Fruit fly (Drosophila melanogaster) whole organism, embryonic: ENCODE measurements around the gene Grx5.
A peak's percentile ranks its signal among the peaks of the same experiment; 100 is the strongest.

ENCODE experiments used
- Awh ChIP-seq: fragments of 200-800 bp; sonication (Bioruptor generic); IDR thresholded peaks from 2 replicates; pipeline ENCODE4, ENCODE4 v1.3.6; 2022; ENCODE audit warnings: missing biosample characterization, missing genetic modification characterization
- C15 ChIP-seq: fragments of 200-800 bp; sonication (Bioruptor generic); IDR thresholded peaks from 3 replicates; pipeline ENCODE4 v1.3.6; 2022; ENCODE audit warnings: missing biosample characterization, missing genetic modification characterization
- CG10267 ChIP-seq: fragments of 200-800 bp; sonication (Bioruptor generic); optimal IDR thresholded peaks from 2 replicates; lab custom pipeline; 2018; ENCODE audit warnings: missing biosample characterization, mild to moderate bottlenecking, missing genetic modification characterization, moderate library complexity
- CG10462 ChIP-seq: fragments of 200-800 bp; sonication (Bioruptor generic); optimal IDR thresholded peaks from 2 replicates; lab custom pipeline; 2016; ENCODE audit warnings: missing biosample characterization, missing genetic modification characterization
- CG11456 ChIP-seq: fragments of 200-800 bp; sonication (Bioruptor generic); IDR thresholded peaks from 3 replicates; pipeline ENCODE4 v1.3.6; 2022; ENCODE audit warnings: missing biosample characterization, missing genetic modification characterization
- CG11695 ChIP-seq: fragments of 200-800 bp; sonication (Bioruptor generic); IDR thresholded peaks from 3 replicates; pipeline ENCODE4 v1.3.6; 2022; ENCODE audit warnings: missing biosample characterization, missing genetic modification characterization
- CG12219 ChIP-seq: fragments of 200-800 bp; sonication (Bioruptor generic); optimal IDR thresholded peaks from 3 replicates; lab custom pipeline; 2018; ENCODE audit warnings: missing biosample characterization, mild to moderate bottlenecking, missing genetic modification characterization
- CG12391 ChIP-seq: fragments of 200-800 bp; sonication (Bioruptor generic); optimal IDR thresholded peaks from 3 replicates; lab custom pipeline; 2018; ENCODE audit warnings: missing biosample characterization, mild to moderate bottlenecking, missing genetic modification characterization, moderate library complexity
- CG12659 ChIP-seq: fragments of 200-800 bp; sonication (Bioruptor generic); optimal IDR thresholded peaks from 3 replicates; lab custom pipeline; 2017; ENCODE audit warnings: mild to moderate bottlenecking, missing biosample characterization, missing genetic modification reagents, missing genetic modification characterization
- CG13624 ChIP-seq: fragments of 200-800 bp; sonication (Bioruptor generic); optimal IDR thresholded peaks from 2 replicates; lab custom pipeline; 2016; ENCODE audit warnings: missing biosample characterization, missing genetic modification characterization
- CG17328 ChIP-seq: fragments of 200-800 bp; sonication (Bioruptor generic); IDR thresholded peaks from 2 replicates; pipeline ENCODE4 v1.3.6; 2022; ENCODE audit warnings: missing biosample characterization, missing genetic modification characterization
- CG33557 ChIP-seq: fragments of 200-800 bp; sonication (Bioruptor generic); optimal IDR thresholded peaks from 2 replicates; lab custom pipeline; 2019; ENCODE audit warnings: missing biosample characterization, mild to moderate bottlenecking, missing genetic modification characterization, moderate library complexity
- CG3407 ChIP-seq: fragments of 200-800 bp; sonication (Bioruptor generic); optimal IDR thresholded peaks from 2 replicates; lab custom pipeline; 2018; ENCODE audit warnings: missing biosample characterization, mild to moderate bottlenecking, missing genetic modification characterization
- CG34224 ChIP-seq: fragments of 200-800 bp; sonication (Bioruptor generic); IDR thresholded peaks from 3 replicates; pipeline ENCODE4 v1.3.6; 2022; ENCODE audit warnings: missing biosample characterization, missing genetic modification characterization; ENCODE audit not compliant: partially characterized antibody
- CG4360 ChIP-seq: fragments of 200-800 bp; sonication (Bioruptor generic); IDR thresholded peaks from 2 replicates; pipeline ENCODE4 v1.3.6; 2022; ENCODE audit warnings: missing biosample characterization, missing genetic modification characterization
- CG6854 ChIP-seq: fragments of 200-800 bp; sonication (Bioruptor generic); optimal IDR thresholded peaks from 3 replicates; lab custom pipeline; 2017; ENCODE audit warnings: missing biosample characterization, mild to moderate bottlenecking, missing genetic modification characterization
- CG7271 ChIP-seq: fragments of 200-800 bp; sonication (Bioruptor generic); optimal IDR thresholded peaks from 2 replicates; lab custom pipeline; 2018; ENCODE audit warnings: missing biosample characterization, mild to moderate bottlenecking, missing genetic modification characterization, moderate library complexity
- CG7963 ChIP-seq: fragments of 200-800 bp; sonication (Bioruptor generic); IDR thresholded peaks from 3 replicates; pipeline ENCODE4 v1.3.6; 2022; ENCODE audit warnings: missing biosample characterization, missing genetic modification characterization; ENCODE audit not compliant: partially characterized antibody
- CkIIα-i1 ChIP-seq: fragments of 200-800 bp; sonication (Bioruptor generic); IDR thresholded peaks from 2 replicates; pipeline ENCODE4 v1.3.6; 2022; ENCODE audit warnings: missing biosample characterization, missing genetic modification characterization
- CrebB ChIP-seq: fragments of 200-800 bp; sonication (Bioruptor generic); optimal IDR thresholded peaks from 3 replicates; lab custom pipeline; 2018; ENCODE audit warnings: missing biosample characterization, mild to moderate bottlenecking, missing genetic modification characterization
- D ChIP-seq, 2 experiments: fragments of 200-800 bp in 1 of 2; fragments of >200 bp in 1 of 2; sonication (Bioruptor generic) in 1 of 2; optimal IDR thresholded peaks; 2 replicates in 1 of 2; 3 replicates in 1 of 2; lab custom pipeline; 2017; ENCODE audit warnings: mild to moderate bottlenecking in 1 of 2, missing biosample characterization in 1 of 2, missing genetic modification characterization in 1 of 2, missing genetic modification reagents in 1 of 2
- Dip2 ChIP-seq: fragments of 200-800 bp; sonication (Bioruptor generic); IDR thresholded peaks from 2 replicates; pipeline ENCODE4 v1.3.6; 2022; ENCODE audit warnings: missing biosample characterization, missing genetic modification characterization
- H15 ChIP-seq: fragments of 200-800 bp; sonication (Bioruptor generic); IDR thresholded peaks from 3 replicates; pipeline ENCODE4 v1.3.6; 2022; ENCODE audit warnings: missing biosample characterization, missing genetic modification characterization
- HHEX ChIP-seq: fragments of 200-800 bp; sonication (Bioruptor generic); optimal IDR thresholded peaks from 3 replicates; lab custom pipeline; 2017; ENCODE audit warnings: missing biosample characterization, mild to moderate bottlenecking, missing genetic modification characterization, missing genetic modification reagents
- Hey ChIP-seq: fragments of 200-800 bp; sonication (Bioruptor generic); optimal IDR thresholded peaks from 3 replicates; lab custom pipeline; 2018; ENCODE audit warnings: missing biosample characterization, mild to moderate bottlenecking, missing genetic modification characterization
- Hmx ChIP-seq: fragments of 200-800 bp; sonication (Bioruptor generic); optimal IDR thresholded peaks from 2 replicates; lab custom pipeline; 2016; ENCODE audit warnings: missing biosample characterization, missing genetic modification characterization
- Hr78 ChIP-seq, 2 experiments: fragments of 200-800 bp in 1 of 2; fragments of >200 bp in 1 of 2; sonication (Bioruptor generic) in 1 of 2; optimal IDR thresholded peaks; 2 replicates each; lab custom pipeline; 2017 to 2019; ENCODE audit warnings: missing biosample characterization in 2 of 2, missing genetic modification characterization in 2 of 2, mild to moderate bottlenecking in 1 of 2, moderate library complexity in 1 of 2
- Max ChIP-seq: fragments of 200-800 bp; sonication (Bioruptor generic); optimal IDR thresholded peaks from 2 replicates; lab custom pipeline; 2016; ENCODE audit warnings: missing biosample characterization, mild to moderate bottlenecking, missing genetic modification characterization
- Mes4 ChIP-seq: fragments of 200-800 bp; sonication (Bioruptor generic); optimal IDR thresholded peaks from 2 replicates; lab custom pipeline; 2016; ENCODE audit warnings: missing biosample characterization, missing genetic modification characterization
- Nf-YB ChIP-seq: fragments of 200-800 bp; sonication (Bioruptor generic); optimal IDR thresholded peaks from 3 replicates; lab custom pipeline; 2019; ENCODE audit warnings: missing biosample characterization, mild to moderate bottlenecking, missing genetic modification characterization, moderate library complexity
- Nf-YC ChIP-seq: fragments of 200-800 bp; optimal IDR thresholded peaks from 3 replicates; lab custom pipeline; 2019; ENCODE audit warnings: missing biosample characterization, mild to moderate bottlenecking, missing genetic modification characterization, moderate library complexity
- Pdp1 ChIP-seq, 2 experiments: fragments of 200-800 bp; sonication (Bioruptor generic); optimal IDR thresholded peaks; 3 replicates each; lab custom pipeline; 2016; ENCODE audit warnings: missing biosample characterization in 2 of 2, missing genetic modification characterization in 2 of 2, mild to moderate bottlenecking in 1 of 2, moderate library complexity in 1 of 2
- Spps ChIP-seq: fragments of 200-800 bp; sonication (Bioruptor generic); optimal IDR thresholded peaks from 2 replicates; lab custom pipeline; 2018; ENCODE audit warnings: missing biosample characterization, mild to moderate bottlenecking, missing genetic modification characterization
- bbx ChIP-seq: fragments of 200-800 bp; sonication (Bioruptor generic); IDR thresholded peaks from 2 replicates; pipeline ENCODE4 v1.3.6; 2022; ENCODE audit warnings: missing biosample characterization, missing genetic modification characterization; ENCODE audit not compliant: partially characterized antibody
- ci ChIP-seq: fragments of 200-800 bp; sonication (Bioruptor generic); IDR thresholded peaks from 3 replicates; pipeline ENCODE4 v1.3.6; 2022; ENCODE audit warnings: missing biosample characterization, missing genetic modification characterization
- crol ChIP-seq: fragments of 200-800 bp; sonication (Bioruptor generic); IDR thresholded peaks from 2 replicates; pipeline ENCODE4 v1.3.6; 2022; ENCODE audit warnings: missing biosample characterization, missing genetic modification characterization
- crp ChIP-seq, 2 experiments: fragments of 200-800 bp; sonication (Bioruptor generic); optimal IDR thresholded peaks; 2 replicates in 1 of 2; 3 replicates in 1 of 2; lab custom pipeline; 2017; ENCODE audit warnings: missing biosample characterization in 2 of 2, missing genetic modification characterization in 2 of 2, mild to moderate bottlenecking in 1 of 2, moderate library complexity in 1 of 2
- fu2 ChIP-seq: fragments of 200-800 bp; sonication (Bioruptor generic); optimal IDR thresholded peaks from 2 replicates; lab custom pipeline; 2016; ENCODE audit warnings: missing biosample characterization, missing genetic modification characterization
- gfzf ChIP-seq: fragments of 200-800 bp; sonication (Bioruptor generic); optimal IDR thresholded peaks from 2 replicates; lab custom pipeline; 2016; ENCODE audit warnings: missing biosample characterization, mild to moderate bottlenecking, missing genetic modification characterization, moderate library complexity
- her ChIP-seq: fragments of 200-800 bp; sonication (Bioruptor generic); optimal IDR thresholded peaks from 2 replicates; lab custom pipeline; 2016; ENCODE audit warnings: missing biosample characterization, missing genetic modification characterization
- klu ChIP-seq: fragments of 200-800 bp; sonication (Bioruptor generic); IDR thresholded peaks from 2 replicates; pipeline ENCODE4 v1.3.6; 2022; ENCODE audit warnings: missing biosample characterization, missing genetic modification characterization
- lilli ChIP-seq: fragments of 200-800 bp; sonication (Bioruptor generic); optimal IDR thresholded peaks from 3 replicates; lab custom pipeline; 2016; ENCODE audit warnings: missing biosample characterization, missing genetic modification characterization
- org-1 ChIP-seq: fragments of 200-800 bp; sonication (Bioruptor generic); optimal IDR thresholded peaks from 2 replicates; lab custom pipeline; 2017; ENCODE audit warnings: missing biosample characterization, missing genetic modification characterization
- p53 ChIP-seq: fragments of 200-800 bp; sonication (Bioruptor generic); optimal IDR thresholded peaks from 2 replicates; lab custom pipeline; 2016; ENCODE audit warnings: missing biosample characterization, missing genetic modification characterization
- pfk ChIP-seq: fragments of 200-800 bp; sonication (Bioruptor generic); optimal IDR thresholded peaks from 2 replicates; lab custom pipeline; 2018; ENCODE audit warnings: missing biosample characterization, mild to moderate bottlenecking, missing genetic modification characterization, moderate library complexity
- pnt ChIP-seq: fragments of 200-800 bp; sonication (Bioruptor generic); optimal IDR thresholded peaks from 3 replicates; lab custom pipeline; 2016; ENCODE audit warnings: missing biosample characterization, missing genetic modification characterization
- repo ChIP-seq: fragments of 200-800 bp; sonication (Bioruptor generic); optimal IDR thresholded peaks from 2 replicates; lab custom pipeline; 2016; ENCODE audit warnings: missing biosample characterization, missing genetic modification characterization
- sisA ChIP-seq: fragments of 200-800 bp; sonication (Bioruptor generic); IDR thresholded peaks from 2 replicates; pipeline ENCODE4 v1.3.6; 2022; ENCODE audit warnings: missing biosample characterization, missing genetic modification characterization
- zen ChIP-seq: fragments of 200-800 bp; sonication (Bioruptor generic); optimal IDR thresholded peaks from 3 replicates; lab custom pipeline; 2018; ENCODE audit warnings: missing biosample characterization, mild to moderate bottlenecking, missing genetic modification characterization, moderate library complexity
- zf30C ChIP-seq: fragments of 200-800 bp; sonication (Bioruptor generic); optimal IDR thresholded peaks from 3 replicates; lab custom pipeline; 2018; ENCODE audit warnings: missing biosample characterization, mild to moderate bottlenecking, missing genetic modification characterization

Grx5 gene

DNA sequence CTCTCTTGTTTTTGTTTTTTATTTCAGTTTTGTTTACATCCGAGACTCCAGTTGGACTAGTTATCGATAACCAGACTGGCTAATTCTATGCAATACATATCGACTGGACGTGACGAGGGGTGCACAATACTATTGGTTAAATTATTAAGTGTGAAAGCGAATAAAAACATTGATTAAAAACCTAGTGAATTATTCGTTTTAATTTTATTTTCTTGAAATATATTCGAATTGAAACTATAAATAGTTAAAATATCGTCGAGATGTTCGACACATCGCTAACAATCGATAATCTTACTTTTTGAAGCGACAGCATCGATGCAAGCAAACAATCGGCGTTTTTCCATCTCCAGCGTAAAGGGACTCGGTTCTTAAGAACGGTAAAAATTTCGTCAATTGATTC, 1.0 kb upstream of the Grx5 start, which contains the start of the genes CG32590 and Flo2 (continued):
- TF ChIP-seq CG12659 (GFP tag; lab: Kevin White, UChicago) (peak; percentile 66), p53 (peak; percentile 35), Awh (GFP tag; lab: Robert Waterston, UW) (peak; percentile 77), fu2 (GFP tag; lab: Kevin White, UChicago) (peak; percentile 57), Hr78 (GFP tag; optimal IDR thresholded peaks at IDR 0.05; lab: Kevin White, UChicago) (no peak), CrebB (tag; lab: Kevin White, UChicago) (peak; percentile 46), D (optimal IDR thresholded peaks at IDR 0.05; lab: Kevin White, UChicago) (no peak), D (GFP tag; optimal IDR thresholded peaks at IDR 0.05; lab: Kevin White, UChicago) (no peak), Nf-YC (tag; lab: Kevin White, UChicago) (peak; percentile 44), org-1 (GFP tag; lab: Kevin White, UChicago) (no peak), zen (tag; lab: Kevin White, UChicago) (peak; percentile 73), Nf-YB (GFP tag; lab: Kevin White, UChicago) (no peak), bbx (peak; percentile 94), zf30C (GFP tag; lab: Kevin White, UChicago) (no peak), her (GFP tag; lab: Kevin White, UChicago) (peak; percentile 17), CG12391 (tag; lab: Kevin White, UChicago) (peak; percentile 89), Max (GFP tag; lab: Kevin White, UChicago) (peak; percentile 55), CG3407 (GFP tag; lab: Kevin White, UChicago) (peak; percentile 20), CG17328 (GFP tag; lab: Robert Waterston, UW) (peak; percentile 70), Hmx (GFP tag; lab: Kevin White, UChicago) (no peak), Pdp1 (GFP tag; optimal IDR thresholded peaks at IDR 0.05; lab: Kevin White, UChicago) (peak; percentile 77), pnt (GFP tag; lab: Kevin White, UChicago) (peak; percentile 57), ci (peak; percentile 83), CG7271 (peak; percentile 15), lilli (GFP tag; lab: Kevin White, UChicago) (peak; percentile 86), CG11695 (GFP tag; lab: Robert Waterston, UW) (peak; percentile 64; the same call in 2 of the 3 replicates), CG33557 (peak; percentile 12), Spps (tag; lab: Kevin White, UChicago) (peak; percentile 40), HHEX (GFP tag; lab: Kevin White, UChicago) (peak; percentile 57), CkIIα-i1 (no peak), Hey (tag; lab: Kevin White, UChicago) (no peak), H15 (peak; percentile 73; the same call in 2 of the 3 replicates), CG10462 (GFP tag; lab: Kevin White, UChicago) (peak; percentile 57), repo (GFP tag; lab: Kevin White, UChicago) (peak; percentile 63), CG13624 (GFP tag; lab: Kevin White, UChicago) (peak; percentile 63), gfzf (GFP tag; lab: Kevin White, UChicago) (peak; percentile 18), C15 (GFP tag; lab: Robert Waterston, UW) (peak; percentile 72; the same call in 1 of the 3 replicates), CG11456 (peak; percentile 80), CG10267 (peak; percentile 69), crp (GFP tag; optimal IDR thresholded peaks at IDR 0.05; lab: Kevin White, UChicago) (peak in 1 of 2 experiments; percentile 1), CG7963 (peak; percentile 96), klu (GFP tag; lab: Robert Waterston, UW) (peak; percentile 63; the same call in 1 of the 2 replicates), Dip2 (GFP tag; lab: Robert Waterston, UW) (no peak), pfk (GFP tag; lab: Kevin White, UChicago) (no peak), CG6854 (no peak), sisA (peak; percentile 84), CG12219 (GFP tag; lab: Kevin White, UChicago) (no peak), CG4360 (no peak), Mes4 (GFP tag; lab: Kevin White, UChicago) (peak; percentile 54), CG34224 (GFP tag; lab: Robert Waterston, UW) (peak; percentile 98), crol (GFP tag; lab: Robert Waterston, UW) (no peak)
